Worm (Caenorhabditis elegans) whole organism, late embryonic: Measurements from ENCODE around the gene sam-10.

Source experiments
- K09A11.1 ChIP-seq: sonication (generic microtip); optimal IDR thresholded peaks from 2 replicates; lab custom pipeline; 2017; ENCODE audit warnings: antibody characterized with exemption, mild to moderate bottlenecking, missing genetic modification characterization, missing compliant biosample characterization; ENCODE audit not compliant: insufficient read depth
- dve-1 ChIP-seq: sonication (generic microtip); optimal IDR thresholded peaks from 2 replicates; lab custom pipeline; 2017; ENCODE audit warnings: antibody characterized with exemption, mild to moderate bottlenecking, missing genetic modification characterization, missing compliant biosample characterization
- lin-11 ChIP-seq: fragments of 200-800 bp; sonication (Bioruptor generic); optimal IDR thresholded peaks from 2 replicates; lab custom pipeline; 2018; ENCODE audit warnings: mild to moderate bottlenecking, missing genetic modification characterization, missing compliant biosample characterization
- mec-3 ChIP-seq: sonication (generic microtip); optimal IDR thresholded peaks from 2 replicates; lab custom pipeline; 2016; ENCODE audit warnings: borderline replicate concordance, missing genetic modification characterization, missing compliant biosample characterization
- ztf-16 ChIP-seq: sonication (generic microtip); optimal IDR thresholded peaks from 2 replicates; lab custom pipeline; 2017; ENCODE audit warnings: missing genetic modification characterization, missing compliant biosample characterization

DNA sequence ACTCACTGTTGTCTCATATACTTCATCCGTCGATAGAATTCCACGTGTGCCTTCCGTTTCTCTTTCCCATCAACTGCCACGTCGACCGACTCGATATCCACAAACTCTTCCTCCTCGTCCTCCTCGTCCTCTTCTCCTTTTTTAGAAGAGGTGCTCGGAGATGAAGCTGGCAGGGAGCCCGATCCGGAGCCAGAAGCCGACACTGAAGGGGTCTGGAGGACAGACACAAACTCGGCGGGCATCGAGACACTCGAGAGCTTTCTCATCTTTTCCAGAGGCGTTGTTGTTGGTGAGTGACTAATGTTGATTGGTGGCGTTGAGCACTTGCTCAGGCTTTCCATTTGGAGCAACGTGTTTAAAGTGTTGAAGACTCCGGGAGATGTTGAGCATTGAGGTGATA lies 47.8 kb downstream of the sam-10 start:
- TF ChIP-seq lin-11 (no peak), mec-3 (tag; lab: Kevin White, UChicago) (no peak), K09A11.1 (no peak), ztf-16 (no peak), dve-1 (tag; lab: Kevin White, UChicago) (no peak)
